Worm (Caenorhabditis elegans) whole organism, late embryonic: ENCODE results near the gene T05G5.1.

Source experiments
- C08G9.2 ChIP-seq: sonication (generic microtip); optimal IDR thresholded peaks from 2 replicates; lab custom pipeline; 2016; ENCODE audit warnings: mild to moderate bottlenecking, missing genetic modification characterization, moderate library complexity, missing compliant biosample characterization
- K02D7.2 ChIP-seq: sonication (generic microtip); optimal IDR thresholded peaks from 2 replicates; lab custom pipeline; 2017; ENCODE audit warnings: mild to moderate bottlenecking, missing genetic modification characterization, missing compliant biosample characterization
- K09A11.1 ChIP-seq: sonication (generic microtip); optimal IDR thresholded peaks from 2 replicates; lab custom pipeline; 2017; ENCODE audit warnings: antibody characterized with exemption, mild to moderate bottlenecking, missing genetic modification characterization, missing compliant biosample characterization; ENCODE audit not compliant: insufficient read depth
- T23F11.4 ChIP-seq: fragments of 200-800 bp; sonication (Bioruptor generic); optimal IDR thresholded peaks from 2 replicates; lab custom pipeline; 2018; ENCODE audit warnings: mild to moderate bottlenecking, missing genetic modification characterization, missing compliant biosample characterization
- Y22D7AL.16 ChIP-seq: sonication (generic microtip); optimal IDR thresholded peaks from 2 replicates; lab custom pipeline; 2016; ENCODE audit warnings: missing genetic modification characterization, missing compliant biosample characterization
- ama-1 ChIP-seq: fragments of 150-350 bp; optimal IDR thresholded peaks from 2 replicates; lab custom pipeline; 2014
- ceh-14 ChIP-seq: sonication (generic microtip); optimal IDR thresholded peaks from 2 replicates; lab custom pipeline; 2016; ENCODE audit warnings: missing genotype, missing genetic modification characterization, missing compliant biosample characterization
- ceh-18 ChIP-seq: sonication (generic microtip); optimal IDR thresholded peaks from 2 replicates; lab custom pipeline; 2016; ENCODE audit warnings: missing genetic modification characterization, missing compliant biosample characterization
- ceh-2 ChIP-seq: sonication (generic microtip); optimal IDR thresholded peaks from 2 replicates; lab custom pipeline; 2016; ENCODE audit warnings: missing genotype, missing genetic modification characterization, missing compliant biosample characterization
- ceh-30 ChIP-seq: fragments of 150-350 bp; optimal IDR thresholded peaks from 2 replicates; lab custom pipeline; 2014; ENCODE audit warnings: missing biosample characterization, missing genetic modification characterization
- ceh-31 ChIP-seq: sonication (generic microtip); optimal IDR thresholded peaks from 2 replicates; lab custom pipeline; 2016; ENCODE audit warnings: missing genetic modification characterization, missing compliant biosample characterization
- ceh-45 ChIP-seq: fragments of 200-800 bp; sonication (Bioruptor generic); IDR thresholded peaks from 2 replicates; pipeline ENCODE4 v1.3.6; 2022; ENCODE audit warnings: missing genetic modification reagents, missing genetic modification characterization, missing compliant biosample characterization
- ceh-48 ChIP-seq: sonication (generic microtip); optimal IDR thresholded peaks from 2 replicates; lab custom pipeline; 2016; ENCODE audit warnings: missing genetic modification characterization, inconsistent platforms, missing compliant biosample characterization
- ceh-6 ChIP-seq: fragments of 200-800 bp; sonication (Bioruptor generic); optimal IDR thresholded peaks from 2 replicates; lab custom pipeline; 2018; ENCODE audit warnings: mild to moderate bottlenecking, missing genetic modification characterization, missing compliant biosample characterization
- che-1 ChIP-seq: sonication (generic microtip); optimal IDR thresholded peaks from 2 replicates; lab custom pipeline; 2016; ENCODE audit warnings: mild to moderate bottlenecking, missing genetic modification characterization, missing compliant biosample characterization
- dve-1 ChIP-seq: sonication (generic microtip); optimal IDR thresholded peaks from 2 replicates; lab custom pipeline; 2017; ENCODE audit warnings: antibody characterized with exemption, mild to moderate bottlenecking, missing genetic modification characterization, missing compliant biosample characterization
- elt-4 ChIP-seq: sonication (generic microtip); optimal IDR thresholded peaks from 2 replicates; lab custom pipeline; 2016; ENCODE audit warnings: missing genetic modification characterization, missing compliant biosample characterization
- ets-4 ChIP-seq: sonication (generic microtip); optimal IDR thresholded peaks from 2 replicates; lab custom pipeline; 2016; ENCODE audit warnings: missing genetic modification characterization, missing compliant biosample characterization
- fkh-10 ChIP-seq: fragments of 150-350 bp; optimal IDR thresholded peaks from 2 replicates; lab custom pipeline; 2014; ENCODE audit warnings: missing biosample characterization, missing genetic modification reagents, missing genetic modification characterization
- fkh-6 ChIP-seq: sonication (generic microtip); optimal IDR thresholded peaks from 2 replicates; lab custom pipeline; 2016; ENCODE audit warnings: missing genetic modification characterization, missing compliant biosample characterization
- hlh-13 ChIP-seq: fragments of 200-800 bp; sonication (Bioruptor generic); optimal IDR thresholded peaks from 2 replicates; lab custom pipeline; 2018; ENCODE audit warnings: mild to moderate bottlenecking, missing genetic modification characterization, missing compliant biosample characterization
- hlh-15 ChIP-seq: sonication (generic microtip); optimal IDR thresholded peaks from 2 replicates; lab custom pipeline; 2016; ENCODE audit warnings: missing genetic modification characterization, missing compliant biosample characterization
- lim-6 ChIP-seq: sonication (generic microtip); optimal IDR thresholded peaks from 2 replicates; lab custom pipeline; 2016; ENCODE audit warnings: missing genetic modification characterization, missing compliant biosample characterization
- lin-11 ChIP-seq: fragments of 200-800 bp; sonication (Bioruptor generic); optimal IDR thresholded peaks from 2 replicates; lab custom pipeline; 2018; ENCODE audit warnings: mild to moderate bottlenecking, missing genetic modification characterization, missing compliant biosample characterization
- mec-3 ChIP-seq: sonication (generic microtip); optimal IDR thresholded peaks from 2 replicates; lab custom pipeline; 2016; ENCODE audit warnings: borderline replicate concordance, missing genetic modification characterization, missing compliant biosample characterization
- nfya-1 ChIP-seq: sonication (generic microtip); optimal IDR thresholded peaks from 2 replicates; lab custom pipeline; 2017; ENCODE audit warnings: missing genetic modification characterization, mild to moderate bottlenecking, missing compliant biosample characterization, antibody characterized with exemption, moderate library complexity
- nhr-11 ChIP-seq: fragments of 150-350 bp; optimal IDR thresholded peaks from 2 replicates; lab custom pipeline; 2014; ENCODE audit warnings: missing biosample characterization, missing genetic modification characterization
- npax-4 ChIP-seq: sonication (generic microtip); optimal IDR thresholded peaks from 2 replicates; lab custom pipeline; 2016; ENCODE audit warnings: missing genetic modification characterization, missing compliant biosample characterization
- pag-3 ChIP-seq: sonication (generic microtip); optimal IDR thresholded peaks from 2 replicates; lab custom pipeline; 2016; ENCODE audit warnings: missing compliant biosample characterization, missing genetic modification characterization, borderline replicate concordance
- pat-9 ChIP-seq: fragments of 200-800 bp; sonication (Bioruptor generic); optimal IDR thresholded peaks from 2 replicates; lab custom pipeline; 2018; ENCODE audit warnings: mild to moderate bottlenecking, missing genetic modification characterization, moderate library complexity, missing compliant biosample characterization
- pax-1 ChIP-seq: fragments of 150-350 bp; optimal IDR thresholded peaks from 2 replicates; lab custom pipeline; 2014; ENCODE audit warnings: missing biosample characterization, missing genetic modification characterization
- pha-2 ChIP-seq: sonication (generic microtip); optimal IDR thresholded peaks from 2 replicates; lab custom pipeline; 2017; ENCODE audit warnings: mild to moderate bottlenecking, missing genetic modification characterization, missing compliant biosample characterization
- pha-4 ChIP-seq: fragments of 150-350 bp; optimal IDR thresholded peaks from 2 replicates; lab custom pipeline; 2018; ENCODE audit warnings: missing biosample characterization, missing genetic modification reagents, missing genetic modification characterization
- pqm-1 ChIP-seq: sonication (generic microtip); optimal IDR thresholded peaks from 2 replicates; lab custom pipeline; 2016; ENCODE audit warnings: missing genetic modification characterization, missing compliant biosample characterization
- pros-1 ChIP-seq: fragments of 150-350 bp; optimal IDR thresholded peaks from 2 replicates; lab custom pipeline; 2014; ENCODE audit warnings: missing biosample characterization, missing genetic modification reagents, missing genetic modification characterization
- ref-2 ChIP-seq: sonication (generic microtip); optimal IDR thresholded peaks from 2 replicates; lab custom pipeline; 2016; ENCODE audit warnings: missing genetic modification characterization, missing compliant biosample characterization
- rnt-1 ChIP-seq: sonication (generic microtip); optimal IDR thresholded peaks from 2 replicates; lab custom pipeline; 2016; ENCODE audit warnings: missing genetic modification characterization, missing compliant biosample characterization
- sdc-2 ChIP-seq: sonication (generic microtip); optimal IDR thresholded peaks from 2 replicates; lab custom pipeline; 2016; ENCODE audit warnings: missing genotype, missing genetic modification characterization, missing compliant biosample characterization
- sox-4 ChIP-seq: sonication (generic microtip); optimal IDR thresholded peaks from 2 replicates; lab custom pipeline; 2017; ENCODE audit warnings: mild to moderate bottlenecking, missing genetic modification characterization, inconsistent platforms, missing compliant biosample characterization
- syd-9 ChIP-seq: sonication (generic microtip); optimal IDR thresholded peaks from 2 replicates; lab custom pipeline; 2016; ENCODE audit warnings: mild to moderate bottlenecking, missing genetic modification characterization, moderate library complexity, missing compliant biosample characterization
- unc-3 ChIP-seq, 2 experiments: fragments of 200-800 bp in 1 of 2; sonication (Bioruptor generic) in 1 of 2; sonication (generic microtip) in 1 of 2; conservative IDR thresholded peaks in 1 of 2; optimal IDR thresholded peaks in 1 of 2; 2 replicates each; pipeline versions ENCODE4 v1.3.6 to Lab custom; 2016 to 2022; ENCODE audit warnings: missing compliant biosample characterization in 2 of 2, missing genetic modification characterization in 2 of 2, missing genetic modification reagents in 1 of 2
- unc-55 ChIP-seq: sonication (generic microtip); optimal IDR thresholded peaks from 2 replicates; lab custom pipeline; 2017; ENCODE audit warnings: missing biosample characterization, missing genetic modification reagents, missing genetic modification characterization
- zip-5 ChIP-seq: sonication (generic microtip); optimal IDR thresholded peaks from 2 replicates; lab custom pipeline; 2016; ENCODE audit warnings: missing genetic modification characterization, missing compliant biosample characterization

The T05G5.1 gene

ce11 chrIII:9772394-9772793, 29.3 kb upstream of the T05G5.1 start:
- TF ChIP-seq elt-4 (tag; lab: Kevin White, UChicago) (no peak), sox-4 (tag; lab: Kevin White, UChicago) (no peak), ceh-30 (tag; lab: Kevin White, UChicago) (no peak), nhr-11 (tag; lab: Kevin White, UChicago) (no peak), dve-1 (tag; lab: Kevin White, UChicago) (no peak), rnt-1 (tag; lab: Kevin White, UChicago) (no peak), lin-11 (tag; lab: Kevin White, UChicago) (no peak), ama-1 (no peak), ceh-2 (tag; lab: Kevin White, UChicago) (no peak), pag-3 (no peak), pat-9 (no peak), unc-3 (GFP tag; conservative IDR thresholded peaks at IDR 0.05; lab: Robert Waterston, UW) (no peak), unc-3 (tag; optimal IDR thresholded peaks at IDR 0.05; lab: Kevin White, UChicago) (no peak), fkh-6 (tag; lab: Kevin White, UChicago) (no peak), ceh-18 (tag; lab: Kevin White, UChicago) (no peak), pha-4 (tag; lab: Kevin White, UChicago) (no peak), zip-5 (tag; lab: Kevin White, UChicago) (no peak)

ce11 chrIII:9770590-9770989, 27.5 kb upstream of the T05G5.1 start:
- TF ChIP-seq nhr-11 (tag; lab: Kevin White, UChicago) (no peak), ceh-14 (tag; lab: Kevin White, UChicago) (no peak), pros-1 (no peak), ets-4 (no peak), sdc-2 (tag; lab: Kevin White, UChicago) (no peak)

ce11 chrIII:9768023-9768422, 24.9 kb upstream of the T05G5.1 start:
- TF ChIP-seq K02D7.2 (tag; lab: Kevin White, UChicago) (no peak), che-1 (tag; lab: Kevin White, UChicago) (no peak), ceh-6 (GFP tag; lab: Kevin White, UChicago) (no peak), ceh-14 (tag; lab: Kevin White, UChicago) (no peak), lim-6 (tag; lab: Kevin White, UChicago) (no peak), hlh-13 (GFP tag; lab: Kevin White, UChicago) (no peak), C08G9.2 (tag; lab: Kevin White, UChicago) (no peak), fkh-10 (GFP tag; lab: Kevin White, UChicago) (no peak), syd-9 (tag; lab: Kevin White, UChicago) (no peak), pha-2 (tag; lab: Kevin White, UChicago) (no peak), T23F11.4 (GFP tag; lab: Kevin White, UChicago) (no peak), fkh-6 (tag; lab: Kevin White, UChicago) (no peak), Y22D7AL.16 (no peak), npax-4 (tag; lab: Kevin White, UChicago) (no peak)
- TF ChIP-seq, all 69 proteins: peak for 0

- TF ChIP-seq mec-3: peak; percentile 37
- no peak for TF ChIP-seq pqm-1 (tag; lab: Kevin White, UChicago)
- TF ChIP-seq nhr-11 (tag; lab: Kevin White, UChicago): no peak
- TF ChIP-seq sox-4 (tag; lab: Kevin White, UChicago): no peak
- TF ChIP-seq ref-2 (tag; lab: Kevin White, UChicago): peak; percentile 43
Observed at ce11 chrIII:9767095-9767494, 24.0 kb upstream of the T05G5.1 start.

ce11 chrIII:9766175-9766574, 23.0 kb upstream of the T05G5.1 start, which contains the start of gene cbp-1:
Gene cbp-1 (plus strand): TSS chrIII:9766509.
- no peak for TF ChIP-seq lin-11 (tag; lab: Kevin White, UChicago)
- peak; percentile 32 for TF ChIP-seq unc-55 (GFP tag; lab: Kevin White, UChicago)
- peak; percentile 13 for TF ChIP-seq pax-1 (tag; lab: Kevin White, UChicago)
- TF ChIP-seq K09A11.1: no peak
- peak; percentile 86 for TF ChIP-seq ceh-48 (tag; lab: Kevin White, UChicago)
- TF ChIP-seq hlh-13 (GFP tag; lab: Kevin White, UChicago): no peak
- peak; percentile 41 for TF ChIP-seq ceh-31 (tag; lab: Kevin White, UChicago)
- no peak for TF ChIP-seq ceh-45 (GFP tag; lab: Robert Waterston, UW)
- TF ChIP-seq hlh-15: no peak
- peak; percentile 57 for TF ChIP-seq nfya-1 (tag; lab: Kevin White, UChicago)
